Worm (Caenorhabditis elegans) whole organism, young adult: ENCODE data around the gene dnj-1.

ENCODE experiments used
- B0261.1 ChIP-seq: sonication (generic microtip); optimal IDR thresholded peaks from 2 replicates; lab custom pipeline; 2016; ENCODE audit warnings: mild to moderate bottlenecking, missing genetic modification characterization, moderate library complexity, missing compliant biosample characterization
- C06A6.2 ChIP-seq: fragments of 200-800 bp; sonication (Bioruptor generic); conservative IDR thresholded peaks from 2 replicates; pipeline ENCODE4 v1.3.6; 2022; ENCODE audit warnings: missing genetic modification characterization, missing compliant biosample characterization
- D2030.7 ChIP-seq: fragments of 200-800 bp; sonication (Bioruptor generic); IDR thresholded peaks from 2 replicates; pipeline ENCODE4 v1.3.6; 2022; ENCODE audit warnings: missing genetic modification reagents, missing genetic modification characterization, missing compliant biosample characterization
- F23B12.7 ChIP-seq: sonication (generic microtip); optimal IDR thresholded peaks from 2 replicates; lab custom pipeline; 2017; ENCODE audit warnings: missing genetic modification characterization, mild to moderate bottlenecking, missing compliant biosample characterization, antibody characterized with exemption, moderate library complexity; ENCODE audit not compliant: insufficient read depth
- F52B5.7 ChIP-seq: sonication (generic microtip); optimal IDR thresholded peaks from 2 replicates; lab custom pipeline; 2016; ENCODE audit warnings: mild to moderate bottlenecking, missing genetic modification characterization, missing compliant biosample characterization
- Y95B8A.8 ChIP-seq: fragments of 200-800 bp; sonication (Bioruptor generic); IDR thresholded peaks from 2 replicates; pipeline ENCODE4 v1.3.6; 2022; ENCODE audit warnings: missing genetic modification reagents, missing genetic modification characterization, missing compliant biosample characterization
- ZK185.1 ChIP-seq: sonication (generic microtip); optimal IDR thresholded peaks from 2 replicates; lab custom pipeline; 2016; ENCODE audit warnings: mild to moderate bottlenecking, missing genetic modification characterization, missing compliant biosample characterization; ENCODE audit not compliant: poor library complexity, severe bottlenecking
- aptf-3 ChIP-seq: fragments of 200-800 bp; sonication (Bioruptor generic); IDR thresholded peaks from 2 replicates; pipeline ENCODE4 v1.3.6; 2022; ENCODE audit warnings: missing genetic modification characterization, missing compliant biosample characterization
- atf-7 ChIP-seq: sonication (generic microtip); optimal IDR thresholded peaks from 2 replicates; lab custom pipeline; 2017; ENCODE audit warnings: mild to moderate bottlenecking, missing genetic modification characterization, missing compliant biosample characterization
- ceh-27 ChIP-seq: fragments of 200-800 bp; sonication (Bioruptor generic); optimal IDR thresholded peaks from 2 replicates; lab custom pipeline; 2018; ENCODE audit warnings: mild to moderate bottlenecking, missing genetic modification characterization, moderate library complexity, missing compliant biosample characterization
- dox-1 ChIP-seq: fragments of 200-800 bp; sonication (Bioruptor generic); IDR thresholded peaks from 2 replicates; pipeline ENCODE4 v1.3.6; 2022; ENCODE audit warnings: missing genetic modification reagents, missing genetic modification characterization, missing compliant biosample characterization
- dpff-1 ChIP-seq: sonication (generic microtip); optimal IDR thresholded peaks from 2 replicates; lab custom pipeline; 2017; ENCODE audit warnings: mild to moderate bottlenecking, missing genetic modification characterization, missing compliant biosample characterization
- egrh-3 ChIP-seq: fragments of 200-800 bp; sonication (Bioruptor generic); IDR thresholded peaks from 2 replicates; pipeline ENCODE4 v1.3.6; 2022; ENCODE audit warnings: missing genetic modification reagents, missing genetic modification characterization, missing compliant biosample characterization
- hlh-26 ChIP-seq: fragments of 200-800 bp; sonication (Bioruptor generic); conservative IDR thresholded peaks from 2 replicates; pipeline ENCODE4 v1.3.6; 2022; ENCODE audit warnings: missing genetic modification reagents, missing genetic modification characterization, missing compliant biosample characterization
- hsf-1 ChIP-seq: fragments of 200-800 bp; sonication (Bioruptor generic); IDR thresholded peaks from 2 replicates; pipeline ENCODE4 v1.3.6; 2022; ENCODE audit warnings: missing genetic modification reagents, missing genetic modification characterization, missing compliant biosample characterization
- let-526 ChIP-seq: fragments of 200-800 bp; sonication (Bioruptor generic); IDR thresholded peaks from 2 replicates; pipeline ENCODE4 v1.3.6; 2022; ENCODE audit warnings: missing genetic modification reagents, missing genetic modification characterization, missing compliant biosample characterization
- let-607 ChIP-seq, 2 experiments: fragments of 200-800 bp in 1 of 2; sonication (Bioruptor generic) in 1 of 2; sonication (generic microtip) in 1 of 2; optimal IDR thresholded peaks; 2 replicates each; lab custom pipeline; 2016 to 2018; ENCODE audit warnings: mild to moderate bottlenecking in 2 of 2, missing compliant biosample characterization in 2 of 2, missing genetic modification characterization in 2 of 2, moderate library complexity in 2 of 2, missing genotype in 1 of 2
- lin-35 ChIP-seq, 3 experiments: fragments of 150-350 bp in 2 of 3; sonication (generic microtip) in 1 of 3; optimal IDR thresholded peaks; 2 replicates each; lab custom pipeline; 2014 to 2018; ENCODE audit warnings: missing biosample characterization in 3 of 3, missing genetic modification characterization in 3 of 3, missing genetic modification reagents in 3 of 3
- lin-40 ChIP-seq: sonication (generic microtip); optimal IDR thresholded peaks from 2 replicates; lab custom pipeline; 2016; ENCODE audit warnings: missing genetic modification characterization, mild to moderate bottlenecking, missing compliant biosample characterization, missing genotype, missing genetic modification reagents
- lin-54 ChIP-seq: fragments of 200-800 bp; sonication (Bioruptor generic); optimal IDR thresholded peaks from 2 replicates; lab custom pipeline; 2018; ENCODE audit warnings: mild to moderate bottlenecking, missing genetic modification characterization, missing compliant biosample characterization
- lir-1 ChIP-seq: fragments of 200-800 bp; sonication (Bioruptor generic); conservative IDR thresholded peaks from 2 replicates; pipeline ENCODE4 v1.3.6; 2022; ENCODE audit warnings: missing genetic modification reagents, missing genetic modification characterization, missing compliant biosample characterization
- madf-6 ChIP-seq: fragments of 200-800 bp; sonication (Bioruptor generic); IDR thresholded peaks from 2 replicates; pipeline ENCODE4 v1.3.6; 2022; ENCODE audit warnings: missing genetic modification reagents, missing genetic modification characterization, missing compliant biosample characterization
- mxl-1 ChIP-seq: sonication (generic microtip); optimal IDR thresholded peaks from 2 replicates; lab custom pipeline; 2016; ENCODE audit warnings: missing genetic modification characterization, missing compliant biosample characterization
- nhr-27 ChIP-seq: fragments of 200-800 bp; sonication (Bioruptor generic); optimal IDR thresholded peaks from 2 replicates; lab custom pipeline; 2018; ENCODE audit warnings: mild to moderate bottlenecking, missing genetic modification characterization, moderate library complexity, missing compliant biosample characterization
- nhr-80 ChIP-seq: sonication (generic microtip); optimal IDR thresholded peaks from 2 replicates; lab custom pipeline; 2016; ENCODE audit warnings: missing genetic modification characterization, missing compliant biosample characterization
- nhr-90 ChIP-seq: sonication (generic microtip); optimal IDR thresholded peaks from 2 replicates; lab custom pipeline; 2016; ENCODE audit warnings: missing genotype, mild to moderate bottlenecking, missing genetic modification characterization, missing compliant biosample characterization
- rec-8 ChIP-seq, 2 experiments: sonication (generic microtip); optimal IDR thresholded peaks; 2 replicates each; lab custom pipeline; 2016; ENCODE audit warnings: mild to moderate bottlenecking in 2 of 2, missing genetic modification characterization in 2 of 2, missing genetic modification reagents in 2 of 2, missing genotype in 2 of 2, missing biosample characterization in 1 of 2, missing compliant biosample characterization in 1 of 2, moderate library complexity in 1 of 2
- sdz-38 ChIP-seq: sonication (generic microtip); optimal IDR thresholded peaks from 2 replicates; lab custom pipeline; 2016; ENCODE audit warnings: missing genotype, missing genetic modification characterization, missing compliant biosample characterization
- snpc-3.4 ChIP-seq: sonication (generic microtip); optimal IDR thresholded peaks from 2 replicates; lab custom pipeline; 2017; ENCODE audit warnings: missing genetic modification characterization, mild to moderate bottlenecking, missing compliant biosample characterization, antibody characterized with exemption, moderate library complexity, missing genotype, missing genetic modification reagents
- tlf-1 ChIP-seq: fragments of 200-800 bp; sonication (Bioruptor generic); optimal IDR thresholded peaks from 2 replicates; lab custom pipeline; 2018; ENCODE audit warnings: mild to moderate bottlenecking, missing genetic modification characterization, missing compliant biosample characterization
- unc-130 ChIP-seq: sonication (generic microtip); optimal IDR thresholded peaks from 2 replicates; lab custom pipeline; 2016; ENCODE audit warnings: missing genetic modification reagents, missing genetic modification characterization, missing compliant biosample characterization
- zfh-2 ChIP-seq: fragments of 200-800 bp; sonication (Bioruptor generic); conservative IDR thresholded peaks from 2 replicates; pipeline ENCODE4 v1.3.6; 2022; ENCODE audit warnings: missing genetic modification reagents, missing genetic modification characterization, missing compliant biosample characterization
- ztf-3 ChIP-seq: fragments of 200-800 bp; sonication (Bioruptor generic); optimal IDR thresholded peaks from 2 replicates; lab custom pipeline; 2018; ENCODE audit warnings: mild to moderate bottlenecking, missing genetic modification characterization, missing compliant biosample characterization

Gene dnj-1

ce11 chrIV:11313880-11314279, 15.0 kb downstream of the dnj-1 start, which contains the start of gene dnj-2:
dnj-2 (minus strand) TSS chrIV:11313980.
- no peak for TF ChIP-seq ztf-3 (GFP tag; lab: Kevin White, UChicago)
- no peak for TF ChIP-seq dpff-1 (tag; lab: Kevin White, UChicago)

ce11 chrIV:11314885-11315284, 16.0 kb downstream of the dnj-1 start, which contains the start of the genes B0035.3, B0035.22 and pfd-4:
B0035.3 (minus strand) TSS chrIV:11314998.
B0035.22 (plus strand) TSS chrIV:11315153.
pfd-4 (plus strand) TSS chrIV:11315207.
- TF ChIP-seq lin-35 (GFP tag; optimal IDR thresholded peaks at IDR 0.05; lab: Kevin White, UChicago), result peak in 1 of 3 experiments; percentile 15
- peak; percentile 50 for TF ChIP-seq unc-130 (GFP tag; lab: Kevin White, UChicago)
- peak in 1 of 2 experiments; percentile 52 for TF ChIP-seq let-607 (tag; optimal IDR thresholded peaks at IDR 0.05; lab: Kevin White, UChicago)
- TF ChIP-seq aptf-3 (GFP tag; lab: Robert Waterston, UW), result no peak
- no peak for TF ChIP-seq mxl-1 (tag; lab: Kevin White, UChicago)
- TF ChIP-seq madf-6, result peak; percentile 34; the same call in 1 of the 2 replicates
- TF ChIP-seq D2030.7 (GFP tag; lab: Robert Waterston, UW), result no peak
- TF ChIP-seq dox-1 (GFP tag; lab: Robert Waterston, UW), result peak; percentile 45
- TF ChIP-seq snpc-3.4 (tag; lab: Kevin White, UChicago), result peak; percentile 10
- TF ChIP-seq let-526 (GFP tag; lab: Robert Waterston, UW), result 0 out of 2 replicates have a peak, but pooled peaks have one; percentile 52
- peak; percentile 62 for TF ChIP-seq ZK185.1
- TF ChIP-seq ceh-27 (GFP tag; lab: Kevin White, UChicago), result peak; percentile 35
- peak in 1 of 2 experiments; percentile 2 for TF ChIP-seq rec-8 (tag; optimal IDR thresholded peaks at IDR 0.05; lab: Kevin White, UChicago)
- no peak for TF ChIP-seq atf-7 (tag; lab: Kevin White, UChicago)
- no peak for TF ChIP-seq lin-54 (GFP tag; lab: Kevin White, UChicago)
- TF ChIP-seq lin-40 (tag; lab: Kevin White, UChicago), result peak; percentile 13

ce11 chrIV:11315688-11316087, 16.9 kb downstream of the dnj-1 start:
- TF ChIP-seq Y95B8A.8 (GFP tag; lab: Robert Waterston, UW), result no peak
- TF ChIP-seq sdz-38 (tag; lab: Kevin White, UChicago), result no peak
- TF ChIP-seq nhr-27 (tag; lab: Kevin White, UChicago), result no peak
- no peak for TF ChIP-seq lir-1
- no peak for TF ChIP-seq B0261.1 (tag; lab: Kevin White, UChicago)
- TF ChIP-seq F23B12.7 (tag; lab: Kevin White, UChicago), result no peak
- TF ChIP-seq hsf-1 (GFP tag; lab: Robert Waterston, UW), result peak; percentile 51; the same call in 1 of the 2 replicates
- TF ChIP-seq zfh-2 (GFP tag; lab: Robert Waterston, UW), result no peak

- peak; percentile 5 for TF ChIP-seq nhr-80 (tag; lab: Kevin White, UChicago)
- no peak for TF ChIP-seq egrh-3 (GFP tag; lab: Robert Waterston, UW)
- no peak for TF ChIP-seq C06A6.2
- TF ChIP-seq zfh-2 (GFP tag; lab: Robert Waterston, UW), result no peak
Observed at ce11 chrIV:11316106-11316505, 17.3 kb downstream of the dnj-1 start.

ce11 chrIV:11316640-11317039, 17.8 kb downstream of the dnj-1 start:
- TF ChIP-seq tlf-1, result no peak
- no peak for TF ChIP-seq nhr-90 (tag; lab: Kevin White, UChicago)
- TF ChIP-seq hlh-26, result no peak
- TF ChIP-seq F52B5.7 (tag; lab: Kevin White, UChicago), result no peak
- no peak for TF ChIP-seq B0261.1 (tag; lab: Kevin White, UChicago)
